Worm (Caenorhabditis elegans): ENCODE data around the gene idpc-2.

DNA sequence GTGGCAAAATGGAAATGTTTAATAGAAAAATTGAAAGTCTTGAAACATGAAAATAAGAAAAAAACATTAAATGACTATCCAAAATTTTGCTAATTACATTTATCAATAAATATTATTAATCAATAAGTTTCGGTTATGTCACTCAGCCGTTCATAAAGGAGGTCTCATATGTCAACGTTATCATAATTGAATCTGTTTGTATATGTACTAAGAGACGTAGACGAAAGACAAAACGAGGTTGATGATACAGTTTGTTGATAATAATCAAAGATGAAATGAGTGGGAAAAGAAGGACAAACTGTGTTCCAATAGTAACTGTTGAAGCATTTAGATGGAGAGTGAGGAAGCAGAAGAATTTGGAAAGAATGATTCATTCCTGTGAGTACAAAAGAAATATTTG, 34.2 kb downstream of the idpc-2 start:
- no peak for TF ChIP-seq F13C5.2 (tag; optimal IDR thresholded peaks at IDR 0.05)
- no peak for TF ChIP-seq ama-1 (optimal IDR thresholded peaks at IDR 0.05)
- no peak for TF ChIP-seq tra-4 (tag; optimal IDR thresholded peaks at IDR 0.05)
- no peak for TF ChIP-seq hnd-1 (tag; optimal IDR thresholded peaks at IDR 0.05)
- no peak for TF ChIP-seq B0310.2 (tag; optimal IDR thresholded peaks at IDR 0.05)

All from whole organism, early embryonic.